Fruit fly (Drosophila melanogaster) whole organism, wandering third instar larva: ENCODE results near the gene BBS8.

ENCODE experiments used
- Hr78 ChIP-seq: fragments of >200 bp; optimal IDR thresholded peaks from 2 replicates; lab custom pipeline; 2017; ENCODE audit warnings: missing biosample characterization, missing genetic modification characterization
- br ChIP-seq: fragments of 200-800 bp; sonication (Bioruptor generic); optimal IDR thresholded peaks from 2 replicates; lab custom pipeline; 2016; ENCODE audit warnings: missing biosample characterization, missing genetic modification characterization
- foxo ChIP-seq, 2 experiments: fragments of 200-800 bp; sonication (Bioruptor generic); optimal IDR thresholded peaks; 2 replicates in 1 of 2; 3 replicates in 1 of 2; lab custom pipeline; 2016 to 2017; ENCODE audit warnings: missing biosample characterization in 2 of 2, missing genetic modification characterization in 2 of 2
- h ChIP-seq: fragments of 200-800 bp; sonication (Bioruptor generic); optimal IDR thresholded peaks from 3 replicates; lab custom pipeline; 2016; ENCODE audit warnings: missing biosample characterization, mild to moderate bottlenecking, missing genetic modification characterization
- jim ChIP-seq: fragments of 175-275, 200-325 bp; sonication (Bioruptor generic); optimal IDR thresholded peaks from 2 replicates; lab custom pipeline; 2016; ENCODE audit warnings: missing biosample characterization, mild to moderate bottlenecking, missing genetic modification characterization
- psq ChIP-seq: fragments of 200-800 bp; sonication (Bioruptor generic); optimal IDR thresholded peaks from 3 replicates; lab custom pipeline; 2017; ENCODE audit warnings: missing biosample characterization, mild to moderate bottlenecking, missing genetic modification characterization, moderate library complexity
- rgr ChIP-seq: fragments of 200-800 bp; sonication (Bioruptor generic); optimal IDR thresholded peaks from 3 replicates; lab custom pipeline; 2016; ENCODE audit warnings: missing biosample characterization, mild to moderate bottlenecking, missing genetic modification characterization

- TF ChIP-seq jim (GFP tag; lab: Kevin White, UChicago) (no peak), br (peak; percentile 79), foxo (GFP tag; optimal IDR thresholded peaks at IDR 0.05; lab: Kevin White, UChicago) (peak in 1 of 2 experiments; percentile 55), psq (peak; percentile 55), Hr78 (no peak), h (GFP tag; lab: Kevin White, UChicago) (peak; percentile 67), rgr (GFP tag; lab: Kevin White, UChicago) (peak; percentile 38)
Observed at dm6 chr2L:470336-470934, 47.8 kb downstream of the BBS8 start.
